Fruit fly (Drosophila melanogaster) whole organism, prepupa: Measurements from ENCODE around the gene CG15385.

ENCODE experiments used
- Ets21C ChIP-seq: fragments of 200-800 bp; sonication (Bioruptor generic); optimal IDR thresholded peaks from 3 replicates; lab custom pipeline; 2016; ENCODE audit warnings: missing biosample characterization, missing genetic modification characterization
- Hr39 ChIP-seq: fragments of 200-800 bp; sonication (Bioruptor generic); optimal IDR thresholded peaks from 2 replicates; lab custom pipeline; 2016; ENCODE audit warnings: missing biosample characterization, missing genetic modification characterization
- Sox14 ChIP-seq: fragments of 200-800 bp; sonication (Bioruptor generic); optimal IDR thresholded peaks from 3 replicates; lab custom pipeline; 2016; ENCODE audit warnings: missing biosample characterization, missing genetic modification characterization

DNA sequence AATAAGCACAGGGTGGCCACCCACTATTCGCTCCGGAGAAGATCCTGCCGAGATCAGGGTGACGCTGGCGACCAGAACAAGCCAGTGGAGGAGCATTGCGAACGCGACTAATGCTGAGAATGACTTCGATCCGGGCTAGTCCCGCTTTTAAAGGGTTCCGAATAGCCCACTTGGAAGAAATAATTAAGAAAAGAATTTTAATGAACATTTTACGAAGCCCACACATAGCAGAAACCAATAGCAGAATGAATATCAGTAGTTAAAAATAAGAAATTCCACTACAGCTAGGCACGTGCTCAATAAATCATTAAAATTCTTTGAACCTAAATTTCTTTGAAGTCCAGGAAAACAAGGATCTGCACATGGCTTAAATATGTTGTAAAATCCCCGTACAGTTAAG, 38.8 kb upstream of the CG15385 start, which contains the start of gene Ser12:
- no peak for TF ChIP-seq Sox14 (GFP tag; lab: Kevin White, UChicago)
- TF ChIP-seq Hr39, result no peak
- TF ChIP-seq Ets21C, result no peak
